Worm (Caenorhabditis elegans): Measurements from ENCODE around the gene Y45G12B.2.

- TF ChIP-seq fkh-10 (GFP tag; optimal IDR thresholded peaks at IDR 0.05) (no peak), pha-4 (tag; optimal IDR thresholded peaks at IDR 0.05) (no peak), ama-1 (optimal IDR thresholded peaks at IDR 0.05) (no peak)
Measured at ce11 chrV:2671155-2671554, 23.4 kb upstream of the Y45G12B.2 start, which contains the start of gene kel-8.
